Fruit fly (Drosophila melanogaster) whole organism, embryonic: ENCODE data around the gene Alg12.
A peak's percentile ranks its signal among the peaks of the same experiment; 100 is the strongest.

ENCODE experiments used
- Bdp1 ChIP-seq: fragments of 200-800 bp; sonication (Bioruptor generic); optimal IDR thresholded peaks from 3 replicates; lab custom pipeline; 2016; ENCODE audit warnings: missing biosample characterization, missing genetic modification characterization
- Bteb2 ChIP-seq: fragments of 200-800 bp; sonication (Bioruptor generic); optimal IDR thresholded peaks from 2 replicates; lab custom pipeline; 2016; ENCODE audit warnings: missing biosample characterization, missing genetic modification characterization
- CG10147 ChIP-seq: fragments of 200-800 bp; sonication (Bioruptor generic); optimal IDR thresholded peaks from 2 replicates; lab custom pipeline; 2019; ENCODE audit warnings: missing biosample characterization, mild to moderate bottlenecking, missing genetic modification characterization, moderate library complexity
- CG10431 ChIP-seq: fragments of 200-800 bp; sonication (Bioruptor generic); optimal IDR thresholded peaks from 3 replicates; lab custom pipeline; 2018; ENCODE audit warnings: missing biosample characterization, mild to moderate bottlenecking, missing genetic modification characterization
- CG12104 ChIP-seq: fragments of 200-800 bp; sonication (Bioruptor generic); optimal IDR thresholded peaks from 3 replicates; lab custom pipeline; 2016; ENCODE audit warnings: missing biosample characterization, missing genetic modification characterization
- CG1233 ChIP-seq: fragments of 200-800 bp; sonication (Bioruptor generic); optimal IDR thresholded peaks from 4 replicates; lab custom pipeline; 2018; ENCODE audit warnings: missing biosample characterization, mild to moderate bottlenecking, missing genetic modification characterization
- CG13123 ChIP-seq: fragments of 200-800 bp; sonication (Bioruptor generic); optimal IDR thresholded peaks from 2 replicates; lab custom pipeline; 2016; ENCODE audit warnings: missing biosample characterization, missing genetic modification characterization
- CG1603 ChIP-seq: fragments of 200-800 bp; sonication (Bioruptor generic); optimal IDR thresholded peaks from 2 replicates; lab custom pipeline; 2019; ENCODE audit warnings: missing biosample characterization, mild to moderate bottlenecking, missing genetic modification characterization, moderate library complexity
- CG2116 ChIP-seq: fragments of 200-800 bp; sonication (Bioruptor generic); optimal IDR thresholded peaks from 3 replicates; lab custom pipeline; 2018; ENCODE audit warnings: missing biosample characterization, mild to moderate bottlenecking, missing genetic modification characterization
- CG2712 ChIP-seq: fragments of 200-800 bp; optimal IDR thresholded peaks from 3 replicates; lab custom pipeline; 2019; ENCODE audit warnings: missing biosample characterization, mild to moderate bottlenecking, missing genetic modification characterization, moderate library complexity
- CG34376 ChIP-seq: fragments of 200-800 bp; sonication (Bioruptor generic); optimal IDR thresholded peaks from 2 replicates; lab custom pipeline; 2018; ENCODE audit warnings: missing biosample characterization, mild to moderate bottlenecking, missing genetic modification characterization
- CG43689 ChIP-seq: fragments of 200-800 bp; sonication (Bioruptor generic); IDR thresholded peaks from 2 replicates; pipeline ENCODE4 v1.3.6; 2022; ENCODE audit warnings: missing biosample characterization, missing genetic modification characterization
- CG4617 ChIP-seq: fragments of 200-800 bp; sonication (Bioruptor generic); optimal IDR thresholded peaks from 3 replicates; lab custom pipeline; 2016; ENCODE audit warnings: missing biosample characterization, missing genetic modification characterization, borderline replicate concordance
- CG4820 ChIP-seq: fragments of 200-800 bp; sonication (Bioruptor generic); optimal IDR thresholded peaks from 3 replicates; lab custom pipeline; 2016; ENCODE audit warnings: missing biosample characterization, missing genetic modification characterization
- CG7372 ChIP-seq: fragments of 200-800 bp; sonication (Bioruptor generic); IDR thresholded peaks from 2 replicates; pipeline ENCODE4 v1.3.6; 2022; ENCODE audit warnings: missing biosample characterization, missing genetic modification characterization
- CG7987 ChIP-seq: fragments of 200-800 bp; sonication (Bioruptor generic); optimal IDR thresholded peaks from 2 replicates; lab custom pipeline; 2018; ENCODE audit warnings: missing biosample characterization, mild to moderate bottlenecking, missing genetic modification characterization, moderate library complexity
- CG9727 ChIP-seq: fragments of 200-800 bp; sonication (Bioruptor generic); optimal IDR thresholded peaks from 3 replicates; lab custom pipeline; 2017; ENCODE audit warnings: missing biosample characterization, mild to moderate bottlenecking, missing genetic modification characterization
- CG9797 ChIP-seq: fragments of 200-800 bp; sonication (Bioruptor generic); optimal IDR thresholded peaks from 3 replicates; lab custom pipeline; 2018; ENCODE audit warnings: missing biosample characterization, mild to moderate bottlenecking, missing genetic modification characterization
- D19B ChIP-seq: fragments of 200-800 bp; sonication (Bioruptor generic); optimal IDR thresholded peaks from 2 replicates; lab custom pipeline; 2017; ENCODE audit warnings: missing biosample characterization, mild to moderate bottlenecking, missing genetic modification characterization
- Drgx ChIP-seq: fragments of 200-800 bp; sonication (Bioruptor generic); IDR thresholded peaks from 2 replicates; pipeline ENCODE4 v1.3.6; 2022; ENCODE audit warnings: missing biosample characterization, missing genetic modification characterization
- HHEX ChIP-seq: fragments of 200-800 bp; sonication (Bioruptor generic); optimal IDR thresholded peaks from 3 replicates; lab custom pipeline; 2017; ENCODE audit warnings: missing biosample characterization, mild to moderate bottlenecking, missing genetic modification characterization, missing genetic modification reagents
- HLH54F ChIP-seq: fragments of 200-800 bp; sonication (Bioruptor generic); optimal IDR thresholded peaks from 3 replicates; lab custom pipeline; 2016; ENCODE audit warnings: missing biosample characterization, missing genetic modification characterization
- HmgD ChIP-seq: fragments of 200-800 bp; sonication (Bioruptor generic); optimal IDR thresholded peaks from 3 replicates; lab custom pipeline; 2016; ENCODE audit warnings: missing biosample characterization, missing genetic modification characterization
- HmgZ ChIP-seq: fragments of 200-800 bp; sonication (Bioruptor generic); optimal IDR thresholded peaks from 2 replicates; lab custom pipeline; 2018; ENCODE audit warnings: missing biosample characterization, mild to moderate bottlenecking, missing genetic modification characterization
- Mes4 ChIP-seq: fragments of 200-800 bp; sonication (Bioruptor generic); optimal IDR thresholded peaks from 2 replicates; lab custom pipeline; 2016; ENCODE audit warnings: missing biosample characterization, missing genetic modification characterization
- PHDP ChIP-seq: fragments of 200-800 bp; sonication (Bioruptor generic); optimal IDR thresholded peaks from 3 replicates; lab custom pipeline; 2018; ENCODE audit warnings: missing biosample characterization, mild to moderate bottlenecking, missing genetic modification characterization, moderate library complexity
- Scr ChIP-seq: fragments of 200-800 bp; sonication (Bioruptor generic); IDR thresholded peaks from 2 replicates; pipeline ENCODE4 v1.3.6; 2022; ENCODE audit warnings: missing biosample characterization, missing genetic modification characterization; ENCODE audit not compliant: partially characterized antibody
- Sry-δ ChIP-seq: fragments of 200-800 bp; sonication (Bioruptor generic); optimal IDR thresholded peaks from 2 replicates; lab custom pipeline; 2016; ENCODE audit warnings: missing biosample characterization, missing genetic modification characterization
- YL-1 ChIP-seq: fragments of 200-800 bp; sonication (Bioruptor generic); optimal IDR thresholded peaks from 3 replicates; lab custom pipeline; 2017; ENCODE audit warnings: missing biosample characterization, mild to moderate bottlenecking, missing genetic modification characterization
- ap ChIP-seq: fragments of 200-800 bp; sonication (Bioruptor generic); IDR thresholded peaks from 2 replicates; pipeline ENCODE4 v1.3.6; 2022; ENCODE audit warnings: missing biosample characterization, missing genetic modification characterization
- ato ChIP-seq: fragments of 200-800 bp; sonication (Bioruptor generic); IDR thresholded peaks from 2 replicates; pipeline ENCODE4 v1.3.6; 2022; ENCODE audit warnings: missing biosample characterization, missing genetic modification characterization; ENCODE audit not compliant: partially characterized antibody
- danr ChIP-seq: fragments of 200-800 bp; sonication (Bioruptor generic); IDR thresholded peaks from 2 replicates; pipeline ENCODE4 v1.3.6; 2022; ENCODE audit warnings: missing biosample characterization, missing genetic modification characterization
- disco-r ChIP-seq: fragments of 200-800 bp; sonication (Bioruptor generic); optimal IDR thresholded peaks from 2 replicates; lab custom pipeline; 2016; ENCODE audit warnings: missing biosample characterization, missing genetic modification characterization
- dmrt11E ChIP-seq: fragments of 200-800 bp; sonication (Bioruptor generic); optimal IDR thresholded peaks from 3 replicates; lab custom pipeline; 2018; ENCODE audit warnings: missing biosample characterization, mild to moderate bottlenecking, missing genetic modification characterization, moderate library complexity
- dpn ChIP-seq, 2 experiments: fragments of 200-800 bp; sonication (Bioruptor generic); optimal IDR thresholded peaks; 3 replicates each; lab custom pipeline; 2016; ENCODE audit warnings: missing biosample characterization in 2 of 2, missing genetic modification characterization in 2 of 2
- fd102C ChIP-seq: fragments of 200-800 bp; sonication (Bioruptor generic); optimal IDR thresholded peaks from 2 replicates; lab custom pipeline; 2018; ENCODE audit warnings: missing biosample characterization, mild to moderate bottlenecking, missing genetic modification characterization, moderate library complexity
- grn ChIP-seq: fragments of 200-800 bp; sonication (Bioruptor generic); optimal IDR thresholded peaks from 3 replicates; lab custom pipeline; 2017; ENCODE audit warnings: missing biosample characterization, missing genetic modification characterization
- gro ChIP-seq: fragments of 200-800 bp; sonication (Bioruptor generic); optimal IDR thresholded peaks from 2 replicates; lab custom pipeline; 2016; ENCODE audit warnings: missing biosample characterization, missing genetic modification characterization
- hbn ChIP-seq: fragments of 200-800 bp; sonication (Bioruptor generic); IDR thresholded peaks from 2 replicates; pipeline ENCODE4 v1.3.6; 2022; ENCODE audit warnings: missing biosample characterization, missing genetic modification characterization; ENCODE audit not compliant: partially characterized antibody
- nerfin-2 ChIP-seq: fragments of 200-800 bp; sonication (Bioruptor generic); IDR thresholded peaks from 2 replicates; pipeline ENCODE4 v1.3.6; 2022; ENCODE audit warnings: missing biosample characterization, missing genetic modification characterization; ENCODE audit not compliant: partially characterized antibody
- onecut ChIP-seq: fragments of 200-800 bp; sonication (Bioruptor generic); IDR thresholded peaks from 2 replicates; pipeline ENCODE4 v1.3.6; 2022; ENCODE audit warnings: missing biosample characterization, missing genetic modification characterization
- phol ChIP-seq: fragments of 200-800 bp; sonication (Bioruptor generic); optimal IDR thresholded peaks from 3 replicates; lab custom pipeline; 2018; ENCODE audit warnings: missing biosample characterization, mild to moderate bottlenecking, missing genetic modification characterization, moderate library complexity
- pnt ChIP-seq: fragments of 200-800 bp; sonication (Bioruptor generic); optimal IDR thresholded peaks from 3 replicates; lab custom pipeline; 2016; ENCODE audit warnings: missing biosample characterization, missing genetic modification characterization
- pum ChIP-seq: fragments of 200-800 bp; sonication (Bioruptor generic); optimal IDR thresholded peaks from 2 replicates; lab custom pipeline; 2016; ENCODE audit warnings: missing biosample characterization, missing genetic modification characterization
- salm ChIP-seq: fragments of 200-800 bp; sonication (Bioruptor generic); optimal IDR thresholded peaks from 2 replicates; lab custom pipeline; 2018; ENCODE audit warnings: missing biosample characterization, mild to moderate bottlenecking, missing genetic modification characterization
- schlank ChIP-seq: fragments of 200-800 bp; sonication (Bioruptor generic); optimal IDR thresholded peaks from 2 replicates; lab custom pipeline; 2018; ENCODE audit warnings: missing biosample characterization, mild to moderate bottlenecking, missing genetic modification characterization
- seq ChIP-seq: fragments of 200-800 bp; sonication (Bioruptor generic); IDR thresholded peaks from 2 replicates; pipeline ENCODE4 v1.3.6; 2022; ENCODE audit warnings: missing biosample characterization, missing genetic modification characterization
- shn ChIP-seq: fragments of 200-800 bp; sonication (Bioruptor generic); optimal IDR thresholded peaks from 3 replicates; lab custom pipeline; 2016; ENCODE audit warnings: missing biosample characterization, missing genetic modification characterization
- tna ChIP-seq: fragments of 200-800 bp; sonication (Bioruptor generic); IDR thresholded peaks from 2 replicates; pipeline ENCODE4 v1.3.6; 2022; ENCODE audit warnings: missing biosample characterization, missing genetic modification characterization; ENCODE audit not compliant: partially characterized antibody
- trh ChIP-seq: fragments of 200-800 bp; sonication (Bioruptor generic); optimal IDR thresholded peaks from 2 replicates; lab custom pipeline; 2016; ENCODE audit warnings: missing biosample characterization, missing genetic modification characterization
- tx ChIP-seq: fragments of 200-800 bp; sonication (Bioruptor generic); optimal IDR thresholded peaks from 2 replicates; lab custom pipeline; 2016; ENCODE audit warnings: missing biosample characterization, missing genetic modification characterization

The Alg12 gene

dm6 chr3R:9710886-9711285 is 45.4 kb upstream of the Alg12 start, which contains the start of the genes trbd and dmt (continued):
- TF ChIP-seq dmrt11E (tag; lab: Kevin White, UChicago) (peak; percentile 33), Drgx (GFP tag; lab: Robert Waterston, UW) (no peak), CG7372 (no peak), CG2116 (GFP tag; lab: Kevin White, UChicago) (peak; percentile 81), Bteb2 (GFP tag; lab: Kevin White, UChicago) (peak; percentile 42), ap (GFP tag; lab: Robert Waterston, UW) (no peak), CG12104 (GFP tag; lab: Kevin White, UChicago) (no peak), CG4820 (GFP tag; lab: Kevin White, UChicago) (peak; percentile 30), gro (GFP tag; lab: Kevin White, UChicago) (peak; percentile 89), PHDP (tag; lab: Kevin White, UChicago) (no peak), CG43689 (GFP tag; lab: Robert Waterston, UW) (no peak), shn (GFP tag; lab: Kevin White, UChicago) (peak; percentile 37), CG9727 (GFP tag; lab: Kevin White, UChicago) (peak; percentile 30), tx (GFP tag; lab: Kevin White, UChicago) (peak; percentile 58), CG13123 (GFP tag; lab: Kevin White, UChicago) (peak; percentile 40), fd102C (GFP tag; lab: Kevin White, UChicago) (peak; percentile 55), dpn (GFP tag; optimal IDR thresholded peaks at IDR 0.05; lab: Kevin White, UChicago) (peak in 1 of 2 experiments; percentile 74), Scr (GFP tag; lab: Robert Waterston, UW) (no peak), nerfin-2 (GFP tag; lab: Robert Waterston, UW) (no peak), schlank (tag; lab: Kevin White, UChicago) (peak; percentile 2), CG1233 (no peak), ato (GFP tag; lab: Robert Waterston, UW) (no peak), HHEX (no peak), onecut (GFP tag; lab: Robert Waterston, UW) (peak; percentile 28), CG7987 (peak; percentile 79), CG4617 (peak; percentile 99), CG10431 (GFP tag; lab: Kevin White, UChicago) (no peak), D19B (GFP tag; lab: Kevin White, UChicago) (no peak), trh (no peak), pum (GFP tag; lab: Kevin White, UChicago) (peak; percentile 50), disco-r (GFP tag; lab: Kevin White, UChicago) (peak; percentile 1), CG34376 (GFP tag; lab: Kevin White, UChicago) (peak; percentile 51), pnt (GFP tag; lab: Kevin White, UChicago) (peak; percentile 29), HLH54F (GFP tag; lab: Kevin White, UChicago) (peak; percentile 74), HmgD (peak; percentile 90), hbn (GFP tag; lab: Robert Waterston, UW) (no peak), danr (GFP tag; lab: Robert Waterston, UW) (no peak), CG2712 (tag; lab: Kevin White, UChicago) (no peak), salm (tag; lab: Kevin White, UChicago) (no peak), Bdp1 (peak; percentile 55), grn (GFP tag; lab: Kevin White, UChicago) (no peak), HmgZ (tag; lab: Kevin White, UChicago) (peak; percentile 88), Sry-δ (GFP tag; lab: Kevin White, UChicago) (peak; percentile 83), CG1603 (tag; lab: Kevin White, UChicago) (peak; percentile 93), CG10147 (GFP tag; lab: Kevin White, UChicago) (no peak), CG9797 (peak; percentile 96), tna (no peak), YL-1 (GFP tag; lab: Kevin White, UChicago) (peak; percentile 93), seq (GFP tag; lab: Robert Waterston, UW) (no peak), Mes4 (GFP tag; lab: Kevin White, UChicago) (peak; percentile 29), phol (peak; percentile 99)
